Fruit fly (Drosophila melanogaster) whole organism, embryonic: ENCODE results near the gene Vta1.

Source experiments
- Awh ChIP-seq: fragments of 200-800 bp; sonication (Bioruptor generic); IDR thresholded peaks from 2 replicates; pipeline ENCODE4, ENCODE4 v1.3.6; 2022; ENCODE audit warnings: missing biosample characterization, missing genetic modification characterization
- Bgb ChIP-seq: fragments of 200-800 bp; sonication (Bioruptor generic); IDR thresholded peaks from 2 replicates; pipeline ENCODE4 v1.3.6; 2022; ENCODE audit warnings: missing biosample characterization, missing genetic modification characterization; ENCODE audit not compliant: partially characterized antibody
- C15 ChIP-seq: fragments of 200-800 bp; sonication (Bioruptor generic); IDR thresholded peaks from 3 replicates; pipeline ENCODE4 v1.3.6; 2022; ENCODE audit warnings: missing biosample characterization, missing genetic modification characterization
- CG10209 ChIP-seq: fragments of 200-800 bp; sonication (Bioruptor generic); optimal IDR thresholded peaks from 3 replicates; lab custom pipeline; 2017; ENCODE audit warnings: missing biosample characterization, mild to moderate bottlenecking, missing genetic modification characterization, missing genetic modification reagents
- CG10267 ChIP-seq: fragments of 200-800 bp; sonication (Bioruptor generic); optimal IDR thresholded peaks from 2 replicates; lab custom pipeline; 2018; ENCODE audit warnings: missing biosample characterization, mild to moderate bottlenecking, missing genetic modification characterization, moderate library complexity
- CG11695 ChIP-seq: fragments of 200-800 bp; sonication (Bioruptor generic); IDR thresholded peaks from 3 replicates; pipeline ENCODE4 v1.3.6; 2022; ENCODE audit warnings: missing biosample characterization, missing genetic modification characterization
- CG12071 ChIP-seq: fragments of 200-800 bp; sonication (Bioruptor generic); optimal IDR thresholded peaks from 3 replicates; lab custom pipeline; 2018; ENCODE audit warnings: missing biosample characterization, mild to moderate bottlenecking, missing genetic modification characterization
- CG12659 ChIP-seq: fragments of 200-800 bp; sonication (Bioruptor generic); optimal IDR thresholded peaks from 3 replicates; lab custom pipeline; 2017; ENCODE audit warnings: mild to moderate bottlenecking, missing biosample characterization, missing genetic modification reagents, missing genetic modification characterization
- CG14965 ChIP-seq: fragments of 200-800 bp; sonication (Bioruptor generic); optimal IDR thresholded peaks from 2 replicates; lab custom pipeline; 2016; ENCODE audit warnings: missing biosample characterization, missing genetic modification characterization, borderline replicate concordance
- CG16813 ChIP-seq: fragments of 200-800 bp; sonication (Bioruptor generic); IDR thresholded peaks from 3 replicates; pipeline ENCODE4 v1.3.6; 2022; ENCODE audit warnings: missing biosample characterization, missing genetic modification characterization; ENCODE audit not compliant: partially characterized antibody
- CG18262 ChIP-seq: fragments of 200-800 bp; optimal IDR thresholded peaks from 3 replicates; lab custom pipeline; 2019; ENCODE audit warnings: missing biosample characterization, mild to moderate bottlenecking, missing genetic modification characterization, moderate library complexity
- CG18599 ChIP-seq: fragments of 200-800 bp; sonication (Bioruptor generic); optimal IDR thresholded peaks from 3 replicates; lab custom pipeline; 2017; ENCODE audit warnings: missing biosample characterization, missing genetic modification characterization, mild to moderate bottlenecking, moderate library complexity, missing genetic modification reagents
- CG2199 ChIP-seq: fragments of 200-800 bp; sonication (Bioruptor generic); IDR thresholded peaks from 3 replicates; pipeline ENCODE4 v1.3.6; 2022; ENCODE audit warnings: missing biosample characterization, missing genetic modification characterization
- CG30431 ChIP-seq: fragments of 200-800 bp; sonication (Bioruptor generic); optimal IDR thresholded peaks from 2 replicates; lab custom pipeline; 2017; ENCODE audit warnings: missing biosample characterization, missing genetic modification characterization
- CG3065 ChIP-seq: fragments of 200-800 bp; sonication (Bioruptor generic); optimal IDR thresholded peaks from 2 replicates; lab custom pipeline; 2016; ENCODE audit warnings: missing biosample characterization, missing genetic modification characterization
- CG32772 ChIP-seq: fragments of 200-800 bp; sonication (Bioruptor generic); IDR thresholded peaks from 2 replicates; pipeline ENCODE4 v1.3.6; 2022; ENCODE audit warnings: missing biosample characterization, missing genetic modification characterization
- CG4360 ChIP-seq: fragments of 200-800 bp; sonication (Bioruptor generic); IDR thresholded peaks from 2 replicates; pipeline ENCODE4 v1.3.6; 2022; ENCODE audit warnings: missing biosample characterization, missing genetic modification characterization
- CG5245 ChIP-seq: fragments of 200-800 bp; sonication (Bioruptor generic); optimal IDR thresholded peaks from 3 replicates; lab custom pipeline; 2016; ENCODE audit warnings: missing biosample characterization, missing genetic modification characterization
- CG7357 ChIP-seq: fragments of 200-800 bp; sonication (Bioruptor generic); IDR thresholded peaks from 3 replicates; pipeline ENCODE4 v1.3.6; 2022; ENCODE audit warnings: missing biosample characterization, missing genetic modification characterization
- CG7928 ChIP-seq: fragments of 200-800 bp; sonication (Bioruptor generic); optimal IDR thresholded peaks from 2 replicates; lab custom pipeline; 2017; ENCODE audit warnings: missing biosample characterization, mild to moderate bottlenecking, missing genetic modification characterization
- CG8089 ChIP-seq: fragments of 200-800 bp; sonication (Bioruptor generic); optimal IDR thresholded peaks from 3 replicates; lab custom pipeline; 2016; ENCODE audit warnings: missing biosample characterization, missing genetic modification characterization
- CG8281 ChIP-seq: fragments of 200-800 bp; sonication (Bioruptor generic); optimal IDR thresholded peaks from 2 replicates; lab custom pipeline; 2018; ENCODE audit warnings: missing biosample characterization, mild to moderate bottlenecking, missing genetic modification characterization, moderate library complexity
- CG8388 ChIP-seq: fragments of 200-800 bp; sonication (Bioruptor generic); optimal IDR thresholded peaks from 2 replicates; lab custom pipeline; 2019; ENCODE audit warnings: missing biosample characterization, mild to moderate bottlenecking, missing genetic modification characterization, moderate library complexity
- Camta ChIP-seq: fragments of 200-800 bp; sonication (Bioruptor generic); optimal IDR thresholded peaks from 2 replicates; lab custom pipeline; 2016; ENCODE audit warnings: missing biosample characterization, missing genetic modification characterization
- CoRest ChIP-seq: fragments of 200-800 bp; sonication (Bioruptor generic); optimal IDR thresholded peaks from 3 replicates; lab custom pipeline; 2018; ENCODE audit warnings: missing biosample characterization, mild to moderate bottlenecking, missing genetic modification characterization, moderate library complexity
- Fer2 ChIP-seq: fragments of 200-800 bp; sonication (Bioruptor generic); optimal IDR thresholded peaks from 2 replicates; lab custom pipeline; 2018; ENCODE audit warnings: missing biosample characterization, mild to moderate bottlenecking, missing genetic modification characterization, moderate library complexity
- H2.0 ChIP-seq: fragments of 200-800 bp; sonication (Bioruptor generic); IDR thresholded peaks from 2 replicates; pipeline ENCODE4 v1.3.6; 2022; ENCODE audit warnings: missing biosample characterization, missing genetic modification characterization
- Myb ChIP-seq: fragments of 200-800 bp; sonication (Bioruptor generic); optimal IDR thresholded peaks from 2 replicates; lab custom pipeline; 2016; ENCODE audit warnings: missing biosample characterization, missing genetic modification characterization
- Poxn ChIP-seq: fragments of 200-800 bp; sonication (Bioruptor generic); IDR thresholded peaks from 2 replicates; pipeline ENCODE4 v1.3.6; 2022; ENCODE audit warnings: missing biosample characterization, missing genetic modification characterization
- YL-1 ChIP-seq: fragments of 200-800 bp; sonication (Bioruptor generic); optimal IDR thresholded peaks from 3 replicates; lab custom pipeline; 2017; ENCODE audit warnings: missing biosample characterization, mild to moderate bottlenecking, missing genetic modification characterization
- amos ChIP-seq: fragments of 200-800 bp; sonication (Bioruptor generic); IDR thresholded peaks from 2 replicates; pipeline ENCODE4 v1.3.6; 2022; ENCODE audit warnings: missing biosample characterization, missing genetic modification characterization; ENCODE audit not compliant: partially characterized antibody
- ara ChIP-seq: fragments of 200-800 bp; sonication (Bioruptor generic); IDR thresholded peaks from 2 replicates; pipeline ENCODE4 v1.3.6; 2022; ENCODE audit warnings: missing biosample characterization, missing genetic modification characterization
- ash1 ChIP-seq: fragments of 200-800 bp; sonication (Bioruptor generic); optimal IDR thresholded peaks from 2 replicates; lab custom pipeline; 2018; ENCODE audit warnings: missing biosample characterization, mild to moderate bottlenecking, missing genetic modification characterization
- btn ChIP-seq: fragments of 200-800 bp; sonication (Bioruptor generic); optimal IDR thresholded peaks from 2 replicates; lab custom pipeline; 2016; ENCODE audit warnings: missing biosample characterization, missing genetic modification characterization
- chinmo ChIP-seq: fragments of 200-800 bp; sonication (Bioruptor generic); IDR thresholded peaks from 4 replicates; pipeline ENCODE4 v1.3.6; 2022; ENCODE audit warnings: missing biosample characterization, missing genetic modification characterization; ENCODE audit not compliant: partially characterized antibody
- ci ChIP-seq: fragments of 200-800 bp; sonication (Bioruptor generic); IDR thresholded peaks from 3 replicates; pipeline ENCODE4 v1.3.6; 2022; ENCODE audit warnings: missing biosample characterization, missing genetic modification characterization
- corto ChIP-seq: fragments of 200-800 bp; sonication (Bioruptor generic); optimal IDR thresholded peaks from 2 replicates; lab custom pipeline; 2016; ENCODE audit warnings: missing biosample characterization, mild to moderate bottlenecking, missing genetic modification characterization, moderate library complexity
- croc ChIP-seq: fragments of 200-800 bp; sonication (Bioruptor generic); conservative IDR thresholded peaks from 3 replicates; pipeline ENCODE4 v1.3.6; 2022; ENCODE audit warnings: missing biosample characterization, missing genetic modification characterization
- disco-r ChIP-seq: fragments of 200-800 bp; sonication (Bioruptor generic); optimal IDR thresholded peaks from 2 replicates; lab custom pipeline; 2016; ENCODE audit warnings: missing biosample characterization, missing genetic modification characterization
- gce ChIP-seq: fragments of 200-800 bp; sonication (Bioruptor generic); IDR thresholded peaks from 3 replicates; pipeline ENCODE4 v1.3.6; 2022; ENCODE audit warnings: missing biosample characterization, missing genetic modification characterization
- lbe ChIP-seq: fragments of 200-800 bp; sonication (Bioruptor generic); optimal IDR thresholded peaks from 2 replicates; lab custom pipeline; 2016; ENCODE audit warnings: missing biosample characterization, mild to moderate bottlenecking, missing genetic modification characterization
- lola ChIP-seq, 3 experiments: fragments of >200 bp in 2 of 3; fragments of 200-800 bp in 1 of 3; sonication (Bioruptor generic) in 1 of 3; optimal IDR thresholded peaks; 2 replicates each; lab custom pipeline; 2017 to 2019; ENCODE audit warnings: missing biosample characterization in 3 of 3, missing genetic modification characterization in 3 of 3, mild to moderate bottlenecking in 1 of 3, moderate library complexity in 1 of 3
- peb ChIP-seq: fragments of 200-800 bp; sonication (Bioruptor generic); IDR thresholded peaks from 2 replicates; pipeline ENCODE4 v1.3.6; 2022; ENCODE audit warnings: missing biosample characterization, missing genetic modification characterization
- pros ChIP-seq: fragments of 200-800 bp; sonication (Bioruptor generic); optimal IDR thresholded peaks from 3 replicates; lab custom pipeline; 2019; ENCODE audit warnings: missing biosample characterization, mild to moderate bottlenecking, missing genetic modification characterization, moderate library complexity
- pzg ChIP-seq: fragments of 200-800 bp; sonication (Bioruptor generic); optimal IDR thresholded peaks from 3 replicates; lab custom pipeline; 2018; ENCODE audit warnings: missing biosample characterization, mild to moderate bottlenecking, missing genetic modification characterization, moderate library complexity
- ranshi ChIP-seq: fragments of 200-800 bp; sonication (Bioruptor generic); IDR thresholded peaks from 2 replicates; pipeline ENCODE4 v1.3.6; 2022; ENCODE audit warnings: missing biosample characterization, missing genetic modification characterization
- ro ChIP-seq: fragments of 200-800 bp; sonication (Bioruptor generic); IDR thresholded peaks from 2 replicates; pipeline ENCODE4 v1.3.6; 2022; ENCODE audit warnings: missing biosample characterization, missing genetic modification characterization
- trem ChIP-seq: fragments of 200-800 bp; optimal IDR thresholded peaks from 3 replicates; lab custom pipeline; 2019; ENCODE audit warnings: missing biosample characterization, mild to moderate bottlenecking, missing genetic modification characterization, moderate library complexity
- ttk ChIP-seq: fragments of 200-800 bp; sonication (Bioruptor generic); IDR thresholded peaks from 2 replicates; pipeline ENCODE4 v2.1.2; 2022; ENCODE audit warnings: missing biosample characterization, missing genetic modification characterization
- vfl ChIP-seq: fragments of 200-800 bp; sonication (Bioruptor generic); optimal IDR thresholded peaks from 2 replicates; lab custom pipeline; 2016; ENCODE audit warnings: missing biosample characterization, missing genetic modification characterization
- vvl ChIP-seq: fragments of 200-800 bp; sonication (Bioruptor generic); IDR thresholded peaks from 2 replicates; pipeline ENCODE4 v1.3.6; 2022; ENCODE audit warnings: missing biosample characterization, missing genetic modification characterization

Gene Vta1

DNA sequence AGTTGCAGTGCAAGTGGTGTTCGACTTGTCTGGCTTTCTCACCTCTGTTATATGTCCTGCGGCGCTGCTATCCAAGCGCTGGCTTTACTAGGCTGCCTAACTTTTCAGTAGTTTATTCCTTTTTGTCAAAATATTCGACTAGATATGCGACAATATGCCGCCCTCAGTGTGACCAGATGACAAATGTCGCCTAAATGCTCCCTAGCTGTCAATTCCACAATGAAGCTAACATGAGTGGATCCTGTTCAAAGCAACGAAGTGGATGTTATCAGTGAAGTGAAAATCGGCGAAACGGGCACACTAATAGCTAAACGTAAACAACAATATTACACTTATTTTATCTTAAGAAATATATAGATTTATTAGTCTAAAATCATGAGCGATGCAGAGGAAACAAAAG, 12.2 kb upstream of the Vta1 start, which contains the start of the genes Srrm234 and CG7974 (continued):
- no peak for TF ChIP-seq CG14965 (GFP tag; lab: Kevin White, UChicago)
- TF ChIP-seq lbe, result peak; percentile 31
- TF ChIP-seq Poxn (GFP tag; lab: Robert Waterston, UW), result no peak
- no peak for TF ChIP-seq H2.0 (GFP tag; lab: Robert Waterston, UW)
- peak; percentile 7 for TF ChIP-seq Myb (GFP tag; lab: Kevin White, UChicago)
- no peak for TF ChIP-seq CG30431 (GFP tag; lab: Kevin White, UChicago)
- TF ChIP-seq trem (tag; lab: Kevin White, UChicago), result peak; percentile 55
- TF ChIP-seq peb (GFP tag; lab: Robert Waterston, UW), result no peak
- TF ChIP-seq ro (GFP tag; lab: Robert Waterston, UW), result no peak
- TF ChIP-seq corto (GFP tag; lab: Kevin White, UChicago), result no peak
- peak; percentile 66 for TF ChIP-seq YL-1
- TF ChIP-seq pros (GFP tag; lab: Kevin White, UChicago), result no peak
- TF ChIP-seq ci (GFP tag; lab: Robert Waterston, UW), result no peak
- no peak for TF ChIP-seq C15 (GFP tag; lab: Robert Waterston, UW)
- 0 out of 4 replicates have a peak, but pooled peaks have one; percentile 5 for TF ChIP-seq chinmo (GFP tag; lab: Robert Waterston, UW)
- TF ChIP-seq CG16813 (GFP tag; lab: Robert Waterston, UW), result no peak
- TF ChIP-seq croc (GFP tag; lab: Robert Waterston, UW), result no peak
- TF ChIP-seq lola (GFP tag; optimal IDR thresholded peaks at IDR 0.05; lab: Kevin White, UChicago), result no peak
- no peak for TF ChIP-seq CoRest (tag; lab: Kevin White, UChicago)
- TF ChIP-seq ara (GFP tag; lab: Robert Waterston, UW), result no peak
- no peak for TF ChIP-seq ranshi (GFP tag; lab: Robert Waterston, UW)
- no peak for TF ChIP-seq CG8388 (GFP tag; lab: Kevin White, UChicago)
- TF ChIP-seq CG3065 (GFP tag; lab: Kevin White, UChicago), result no peak
- TF ChIP-seq vvl (GFP tag; lab: Robert Waterston, UW), result no peak
- TF ChIP-seq amos (GFP tag; lab: Robert Waterston, UW), result peak; percentile 38; the same call in 1 of the 2 replicates
- no peak for TF ChIP-seq CG32772 (GFP tag; lab: Robert Waterston, UW)
- no peak for TF ChIP-seq CG4360 (GFP tag; lab: Robert Waterston, UW)
- no peak for TF ChIP-seq CG7357
- TF ChIP-seq CG5245 (GFP tag; lab: Kevin White, UChicago), result no peak
- no peak for TF ChIP-seq disco-r
- no peak for TF ChIP-seq btn (GFP tag; lab: Kevin White, UChicago)
- no peak for TF ChIP-seq Fer2 (tag; lab: Kevin White, UChicago)
- TF ChIP-seq CG18262 (tag; lab: Kevin White, UChicago), result no peak
- no peak for TF ChIP-seq CG12071 (GFP tag; lab: Kevin White, UChicago)
- no peak for TF ChIP-seq Camta (GFP tag; lab: Kevin White, UChicago)
- no peak for TF ChIP-seq CG7928 (GFP tag; lab: Kevin White, UChicago)
- TF ChIP-seq CG11695, result no peak
- TF ChIP-seq Bgb (GFP tag; lab: Robert Waterston, UW), result peak; percentile 38; the same call in 1 of the 2 replicates
- no peak for TF ChIP-seq ash1 (GFP tag; lab: Kevin White, UChicago)
- TF ChIP-seq CG8281 (tag; lab: Kevin White, UChicago), result no peak
- no peak for TF ChIP-seq gce
- TF ChIP-seq vfl (GFP tag; lab: Kevin White, UChicago), result no peak
- TF ChIP-seq CG8089, result no peak
- no peak for TF ChIP-seq CG18599 (GFP tag; lab: Kevin White, UChicago)
- TF ChIP-seq CG2199 (GFP tag; lab: Robert Waterston, UW), result no peak
- TF ChIP-seq CG10267 (tag; lab: Kevin White, UChicago), result peak; percentile 37
- TF ChIP-seq pzg, result peak; percentile 85
- TF ChIP-seq Awh, result no peak
- peak; percentile 38 for TF ChIP-seq CG12659
- TF ChIP-seq CG10209, result no peak
- TF ChIP-seq ttk (GFP tag; lab: Robert Waterston, UW), result no peak
